Worm (Caenorhabditis elegans) whole organism, L1 larva: ENCODE results near the gene Y43F8B.14.
"Not testable (repeated sequence)": the region's sequence is repeated elsewhere in the genome, so short reads cannot be mapped to it uniquely, and the experiment has no call there.

ENCODE experiments used
- C16A3.4 ChIP-seq: fragments of 150-350 bp; optimal IDR thresholded peaks from 2 replicates; lab custom pipeline; 2014; ENCODE audit warnings: missing biosample characterization, missing genetic modification characterization
- C34B4.2 ChIP-seq: sonication (generic microtip); optimal IDR thresholded peaks from 2 replicates; lab custom pipeline; 2017; ENCODE audit warnings: mild to moderate bottlenecking, missing genetic modification characterization, missing compliant biosample characterization
- aha-1 ChIP-seq: fragments of 150-350 bp; optimal IDR thresholded peaks from 2 replicates; lab custom pipeline; 2014; ENCODE audit warnings: missing biosample characterization, missing genetic modification characterization
- alr-1 ChIP-seq: fragments of 200-800 bp; sonication (Bioruptor generic); optimal IDR thresholded peaks from 2 replicates; lab custom pipeline; 2018; ENCODE audit warnings: borderline replicate concordance, mild to moderate bottlenecking, missing genetic modification characterization, missing compliant biosample characterization
- ceh-63 ChIP-seq: fragments of 200-800 bp; sonication (Bioruptor generic); optimal IDR thresholded peaks from 2 replicates; lab custom pipeline; 2018; ENCODE audit warnings: mild to moderate bottlenecking, missing genetic modification characterization, missing compliant biosample characterization
- ceh-88 ChIP-seq: fragments of 200-800 bp; sonication (Bioruptor generic); IDR thresholded peaks from 2 replicates; pipeline ENCODE4 v1.3.6; 2022; ENCODE audit warnings: missing genetic modification characterization, missing compliant biosample characterization
- dpl-1 ChIP-seq, 3 experiments: fragments of 150-350 bp in 2 of 3; sonication (generic microtip) in 1 of 3; optimal IDR thresholded peaks; 2 replicates each; lab custom pipeline; 2014 to 2017; ENCODE audit warnings: missing biosample characterization in 3 of 3, missing genetic modification characterization in 3 of 3, missing genetic modification reagents in 3 of 3
- dsc-1 ChIP-seq: sonication (generic microtip); optimal IDR thresholded peaks from 2 replicates; lab custom pipeline; 2016; ENCODE audit warnings: mild to moderate bottlenecking, missing genetic modification characterization, missing compliant biosample characterization
- efl-1 ChIP-seq, 4 experiments: fragments of 150-350 bp; optimal IDR thresholded peaks in 3 of 4; peaks in 1 of 4; 1 replicate in 1 of 4; 2 replicates in 3 of 4; lab custom pipeline; 2014; ENCODE audit warnings: missing biosample characterization in 2 of 4, missing genetic modification characterization in 2 of 4, missing genetic modification reagents in 2 of 4
- egl-13 ChIP-seq: sonication (generic microtip); optimal IDR thresholded peaks from 2 replicates; lab custom pipeline; 2016; ENCODE audit warnings: missing genotype, missing genetic modification reagents, missing genetic modification characterization, missing compliant biosample characterization
- elt-2 ChIP-seq: sonication (generic microtip); optimal IDR thresholded peaks from 2 replicates; lab custom pipeline; 2016; ENCODE audit warnings: missing genetic modification characterization, mild to moderate bottlenecking, inconsistent platforms, missing compliant biosample characterization, missing genetic modification reagents
- elt-3 ChIP-seq, 6 experiments: fragments of 150-350 bp in 1 of 6; sonication (generic microtip); optimal IDR thresholded peaks; 2 replicates each; lab custom pipeline; 2017 to 2018; ENCODE audit warnings: missing biosample characterization in 6 of 6, missing genetic modification characterization in 6 of 6, inconsistent platforms in 1 of 6
- fkh-10 ChIP-seq: sonication (generic microtip); optimal IDR thresholded peaks from 2 replicates; lab custom pipeline; 2017; ENCODE audit warnings: missing biosample characterization, missing genetic modification reagents, missing genetic modification characterization
- hlh-17 ChIP-seq: fragments of 200-800 bp; sonication (Bioruptor generic); optimal IDR thresholded peaks from 2 replicates; lab custom pipeline; 2018; ENCODE audit warnings: missing genetic modification characterization, mild to moderate bottlenecking, missing compliant biosample characterization, moderate library complexity, borderline replicate concordance
- lin-35 ChIP-seq, 2 experiments: fragments of 150-350 bp; optimal IDR thresholded peaks; 2 replicates each; lab custom pipeline; 2014; ENCODE audit warnings: missing biosample characterization in 2 of 2, missing genetic modification characterization in 2 of 2, missing genetic modification reagents in 2 of 2
- lir-3 ChIP-seq: sonication (generic microtip); optimal IDR thresholded peaks from 2 replicates; lab custom pipeline; 2016; ENCODE audit warnings: mild to moderate bottlenecking, missing genetic modification characterization, moderate library complexity, missing compliant biosample characterization; ENCODE audit not compliant: poor library complexity
- nhr-12 ChIP-seq: sonication (generic microtip); optimal IDR thresholded peaks from 2 replicates; lab custom pipeline; 2017; ENCODE audit warnings: missing biosample characterization, missing genetic modification characterization
- nhr-237 ChIP-seq: fragments of 150-350 bp; optimal IDR thresholded peaks from 2 replicates; lab custom pipeline; 2014; ENCODE audit warnings: missing biosample characterization, missing genetic modification characterization
- nhr-47 ChIP-seq: sonication (generic microtip); optimal IDR thresholded peaks from 2 replicates; lab custom pipeline; 2016; ENCODE audit warnings: mild to moderate bottlenecking, missing genetic modification characterization, moderate library complexity, missing compliant biosample characterization
- nhr-71 ChIP-seq: sonication (generic microtip); optimal IDR thresholded peaks from 2 replicates; lab custom pipeline; 2016; ENCODE audit warnings: mild to moderate bottlenecking, missing genetic modification characterization, moderate library complexity, missing compliant biosample characterization
- nhr-77 ChIP-seq: fragments of 150-350 bp; optimal IDR thresholded peaks from 2 replicates; lab custom pipeline; 2014; ENCODE audit warnings: missing biosample characterization, missing genetic modification characterization
- nhr-85 ChIP-seq: sonication (generic microtip); peaks from one replicate; lab custom pipeline; 2016; ENCODE audit warnings: missing genetic modification characterization, inconsistent platforms, missing compliant biosample characterization
- nhr-90 ChIP-seq: sonication (generic microtip); optimal IDR thresholded peaks from 2 replicates; lab custom pipeline; 2016; ENCODE audit warnings: mild to moderate bottlenecking, missing genetic modification characterization, missing compliant biosample characterization; ENCODE audit not compliant: poor library complexity
- pax-3 ChIP-seq: fragments of 200-800 bp; sonication (Bioruptor generic); optimal IDR thresholded peaks from 2 replicates; lab custom pipeline; 2018; ENCODE audit warnings: mild to moderate bottlenecking, missing genetic modification characterization, moderate library complexity, missing compliant biosample characterization
- tbx-2 ChIP-seq: sonication (generic microtip); optimal IDR thresholded peaks from 2 replicates; lab custom pipeline; 2016; ENCODE audit warnings: missing genetic modification characterization, missing compliant biosample characterization
- unc-30 ChIP-seq: sonication (generic microtip); optimal IDR thresholded peaks from 2 replicates; lab custom pipeline; 2017; ENCODE audit warnings: missing biosample characterization, missing genetic modification characterization
- zip-4 ChIP-seq: fragments of 200-800 bp; sonication (Bioruptor generic); optimal IDR thresholded peaks from 2 replicates; lab custom pipeline; 2018; ENCODE audit warnings: mild to moderate bottlenecking, missing genetic modification characterization, moderate library complexity, missing compliant biosample characterization
- ztf-4 ChIP-seq: fragments of 150-350 bp; optimal IDR thresholded peaks from 2 replicates; lab custom pipeline; 2014; ENCODE audit warnings: missing biosample characterization, missing genetic modification characterization

Gene Y43F8B.14

ce11 chrV:19421131-19421530 is 34.6 kb downstream of the Y43F8B.14 start, which contains the start of gene C25F9.2:
TSS of gene C25F9.2 (plus strand) at chrV:19421471.
- TF ChIP-seq elt-3 (tag; optimal IDR thresholded peaks at IDR 0.05; lab: Kevin White, UChicago) (no peak), zip-4 (GFP tag; lab: Kevin White, UChicago) (peak; percentile 13)

ce11 chrV:19419301-19419700 is 36.5 kb downstream of the Y43F8B.14 start:
- TF ChIP-seq elt-2 (tag; lab: Kevin White, UChicago) (peak; percentile 48), efl-1 (GFP tag; optimal IDR thresholded peaks at IDR 0.05 in 1 of 2; lab: Kevin White, UChicago) (peak in 1 of 2 experiments; percentile 44)
- TF ChIP-seq efl-1 (optimal IDR thresholded peaks at IDR 0.05; lab: Kevin White, UChicago) = not testable (repeated sequence)

- TF ChIP-seq ztf-4 (tag; lab: Kevin White, UChicago) (no peak), alr-1 (tag; lab: Kevin White, UChicago) (no peak), lir-3 (tag; lab: Kevin White, UChicago) (no peak), elt-2 (tag; lab: Kevin White, UChicago) (peak; percentile 27)
Observed at ce11 chrV:19417836-19418235, 37.9 kb downstream of the Y43F8B.14 start, which contains the start of gene C25F9.15. TSS of gene C25F9.15 (plus strand) at chrV:19418136.

ce11 chrV:19416475-19416874 is 39.3 kb downstream of the Y43F8B.14 start, which contains the start of the genes C25F9.4 and C25F9.9:
TSS of gene C25F9.4 (minus strand) at chrV:19416575.
TSS of gene C25F9.9 (plus strand) at chrV:19416611.
- TF ChIP-seq nhr-85 (tag; lab: Kevin White, UChicago) (peak; percentile 33), hlh-17 (no peak)

ce11 chrV:19410663-19411062 is 45.1 kb downstream of the Y43F8B.14 start, which contains the start of gene C25F9.5:
TSS of gene C25F9.5 (minus strand) at chrV:19410857.
- TF ChIP-seq nhr-12 (tag; lab: Kevin White, UChicago) (no peak), pax-3 (no peak), nhr-47 (no peak), nhr-77 (no peak), zip-4 (GFP tag; lab: Kevin White, UChicago) (no peak), dsc-1 (no peak), tbx-2 (tag; lab: Kevin White, UChicago) (no peak), C16A3.4 (no peak), ceh-88 (no peak), nhr-237 (tag; lab: Kevin White, UChicago) (no peak), ceh-63 (no peak), lin-35 (GFP tag; optimal IDR thresholded peaks at IDR 0.05; lab: Kevin White, UChicago) (peak in 1 of 2 experiments; percentile 26), fkh-10 (GFP tag; lab: Kevin White, UChicago) (no peak), elt-2 (tag; lab: Kevin White, UChicago) (peak; percentile 69)

ce11 chrV:19405276-19405815 is 50.4 kb downstream of the Y43F8B.14 start, which contains the start of the genes C25F9.6 and C25F9.10:
TSS of gene C25F9.6 (minus strand) at chrV:19405326.
TSS of gene C25F9.10 (plus strand) at chrV:19405729.
- TF ChIP-seq nhr-71 (tag; lab: Kevin White, UChicago) = no peak
- no peak for TF ChIP-seq nhr-90 (tag; lab: Kevin White, UChicago)
- no peak for TF ChIP-seq C16A3.4
- peak in 1 of 2 experiments; percentile 72 for TF ChIP-seq lin-35 (GFP tag; optimal IDR thresholded peaks at IDR 0.05; lab: Kevin White, UChicago)
- peak; percentile 15 for TF ChIP-seq elt-2 (tag; lab: Kevin White, UChicago)
- TF ChIP-seq egl-13 (tag; lab: Kevin White, UChicago) = no peak
- TF ChIP-seq unc-30 = no peak
- TF ChIP-seq dpl-1 (GFP tag; optimal IDR thresholded peaks at IDR 0.05; lab: Kevin White, UChicago) = peak in 1 of 3 experiments; percentile 35
- no peak for TF ChIP-seq dsc-1
- no peak for TF ChIP-seq aha-1 (tag; lab: Kevin White, UChicago)
- no peak for TF ChIP-seq C34B4.2 (tag; lab: Kevin White, UChicago)
- TF ChIP-seq efl-1 (optimal IDR thresholded peaks at IDR 0.05; lab: Kevin White, UChicago) = no peak
- TF ChIP-seq efl-1 (GFP tag; optimal IDR thresholded peaks at IDR 0.05 in 1 of 2; lab: Kevin White, UChicago) = peak in 1 of 2 experiments; percentile 97
